Worm (Caenorhabditis elegans): ENCODE measurements around the gene F32D8.15.

ce11 chrV:10931189-10931588 lies 27.3 kb downstream of the F32D8.15 start, which contains the start of gene scvp-1:
- no peak for TF ChIP-seq rec-8 (tag; optimal IDR thresholded peaks at IDR 0.05)
- TF ChIP-seq attf-6 (GFP tag; IDR thresholded peaks at IDR 0.05) = no peak
- TF ChIP-seq sptf-2 (GFP tag; optimal IDR thresholded peaks at IDR 0.05) = no peak
- no peak for TF ChIP-seq F10E7.11 (tag; optimal IDR thresholded peaks at IDR 0.05)
- TF ChIP-seq hlh-26 (GFP tag; conservative IDR thresholded peaks at IDR 0.05) = no peak
- TF ChIP-seq Y67H2A.10 (GFP tag; conservative IDR thresholded peaks at IDR 0.05) = no peak
- TF ChIP-seq mel-28 (tag; optimal IDR thresholded peaks at IDR 0.05; ENCODE audit: borderline replicate concordance) = no peak
- no peak for TF ChIP-seq xnd-1 (tag; optimal IDR thresholded peaks at IDR 0.05)
- TF ChIP-seq F23B12.7 (tag; optimal IDR thresholded peaks at IDR 0.05; ENCODE audit: insufficient read depth) = no peak
- TF ChIP-seq nfya-1 (tag; optimal IDR thresholded peaks at IDR 0.05; ENCODE audit: borderline replicate concordance, insufficient read depth) = no peak

Data from whole organism, young adult.